Worm (Caenorhabditis elegans) whole organism, late embryonic: Measurements from ENCODE around the gene F13A2.3.

ENCODE experiments used
- ama-1 ChIP-seq: fragments of 150-350 bp; optimal IDR thresholded peaks from 2 replicates; lab custom pipeline; 2014
- dve-1 ChIP-seq: sonication (generic microtip); optimal IDR thresholded peaks from 2 replicates; lab custom pipeline; 2017; ENCODE audit warnings: antibody characterized with exemption, mild to moderate bottlenecking, missing genetic modification characterization, missing compliant biosample characterization
- fkh-10 ChIP-seq: fragments of 150-350 bp; optimal IDR thresholded peaks from 2 replicates; lab custom pipeline; 2014; ENCODE audit warnings: missing biosample characterization, missing genetic modification reagents, missing genetic modification characterization
- hlh-8 ChIP-seq: sonication (generic microtip); optimal IDR thresholded peaks from 2 replicates; lab custom pipeline; 2016; ENCODE audit warnings: missing genotype, missing genetic modification characterization, missing compliant biosample characterization

ce11 chrV:4387402-4387801 is 8.8 kb downstream of the F13A2.3 start, which contains the start of gene F13A2.9:
- no peak for TF ChIP-seq fkh-10 (GFP tag; lab: Kevin White, UChicago)
- TF ChIP-seq ama-1: no peak
- no peak for TF ChIP-seq dve-1 (tag; lab: Kevin White, UChicago)
- TF ChIP-seq hlh-8 (tag; lab: Kevin White, UChicago): no peak
